Fruit fly (Drosophila melanogaster): ENCODE measurements around the gene Tsp5D.

- TF ChIP-seq Hr78 (GFP tag; optimal IDR thresholded peaks at IDR 0.05) (no peak), sv (GFP tag; optimal IDR thresholded peaks at IDR 0.05) (no peak), CG9705 (GFP tag; optimal IDR thresholded peaks at IDR 0.05) (no peak), Hnf4 (GFP tag; optimal IDR thresholded peaks at IDR 0.05) (no peak), ey (GFP tag; optimal IDR thresholded peaks at IDR 0.05) (no peak), h (GFP tag; optimal IDR thresholded peaks at IDR 0.05) (no peak), Dfd (GFP tag; optimal IDR thresholded peaks at IDR 0.05) (no peak), Sp1 (GFP tag; optimal IDR thresholded peaks at IDR 0.05) (no peak), br (GFP tag; optimal IDR thresholded peaks at IDR 0.05) (no peak)
Measured at dm6 chrX:6075586-6075985, 929 bp upstream of the Tsp5D start.

Data from whole organism, wandering third instar larva.